Fruit fly (Drosophila melanogaster): ENCODE data around the gene Wnt4.

The Wnt4 gene

dm6 chr2L:7261989-7262388, 15.0 kb downstream of the Wnt4 start (continued):
- peak; percentile 79 for TF ChIP-seq CG2712 (tag; optimal IDR thresholded peaks at IDR 0.05)
- TF ChIP-seq CG8281 (tag; optimal IDR thresholded peaks at IDR 0.05) = no peak
- TF ChIP-seq sc (optimal IDR thresholded peaks at IDR 0.05) = no peak
- peak; percentile 52 for TF ChIP-seq sc (GFP tag; optimal IDR thresholded peaks at IDR 0.05)
- no peak for TF ChIP-seq GATAe (GFP tag; conservative IDR thresholded peaks at IDR 0.05)
- TF ChIP-seq stc (GFP tag; IDR thresholded peaks at IDR 0.05) = no peak
- no peak for TF ChIP-seq Dip2 (GFP tag; IDR thresholded peaks at IDR 0.05)
- TF ChIP-seq CG32532 (GFP tag; IDR thresholded peaks at IDR 0.05) = 0 out of 2 replicates have a peak, but pooled peaks have one; percentile 6
- TF ChIP-seq fd3F (GFP tag; optimal IDR thresholded peaks at IDR 0.05) = no peak
- TF ChIP-seq shn (GFP tag; optimal IDR thresholded peaks at IDR 0.05) = no peak
- no peak for TF ChIP-seq vnd (GFP tag; IDR thresholded peaks at IDR 0.05; ENCODE audit: partially characterized antibody)
- no peak for TF ChIP-seq CG30020 (tag; optimal IDR thresholded peaks at IDR 0.05)
- no peak for TF ChIP-seq caup (GFP tag; optimal IDR thresholded peaks at IDR 0.05; ENCODE audit: severe bottlenecking)
- TF ChIP-seq Dref (GFP tag; IDR thresholded peaks at IDR 0.05) = no peak
- peak; percentile 41; the same call in 2 of the 3 replicates for TF ChIP-seq CG34422 (GFP tag; IDR thresholded peaks at IDR 0.05)
- peak; percentile 65 for TF ChIP-seq Xbp1 (GFP tag; optimal IDR thresholded peaks at IDR 0.05)
- TF ChIP-seq yki (optimal IDR thresholded peaks at IDR 0.05) = no peak
- 0 out of 2 replicates have a peak, but pooled peaks have one; percentile 18 for TF ChIP-seq CG5953 (GFP tag; IDR thresholded peaks at IDR 0.05)
- TF ChIP-seq MESR4 (GFP tag; optimal IDR thresholded peaks at IDR 0.05) = no peak
- no peak for TF ChIP-seq CG13123 (GFP tag; optimal IDR thresholded peaks at IDR 0.05)
- TF ChIP-seq CG13287 (GFP tag; IDR thresholded peaks at IDR 0.05; ENCODE audit: partially characterized antibody) = no peak
- no peak for TF ChIP-seq zf30C (GFP tag; optimal IDR thresholded peaks at IDR 0.05)
- peak; percentile 44 for TF ChIP-seq CG10209 (GFP tag; optimal IDR thresholded peaks at IDR 0.05)
- TF ChIP-seq kni (GFP tag; optimal IDR thresholded peaks at IDR 0.05) = no peak
- TF ChIP-seq CG17328 (GFP tag; IDR thresholded peaks at IDR 0.05) = peak; percentile 73
- TF ChIP-seq twi (tag; optimal IDR thresholded peaks at IDR 0.05) = peak; percentile 20
- no peak for TF ChIP-seq CG13624 (GFP tag; optimal IDR thresholded peaks at IDR 0.05)
- TF ChIP-seq YL-1 (GFP tag; optimal IDR thresholded peaks at IDR 0.05) = no peak
- no peak for TF ChIP-seq CG10431 (GFP tag; optimal IDR thresholded peaks at IDR 0.05)
- peak; percentile 54 for TF ChIP-seq CG10267 (tag; optimal IDR thresholded peaks at IDR 0.05)
- peak; percentile 55; the same call in 1 of the 2 replicates for TF ChIP-seq CG6689 (GFP tag; IDR thresholded peaks at IDR 0.05)
- peak; percentile 29 for TF ChIP-seq CG12769 (tag; optimal IDR thresholded peaks at IDR 0.05)
- peak; percentile 11 for TF ChIP-seq CG1602 (GFP tag; optimal IDR thresholded peaks at IDR 0.05)
- peak; percentile 73 for TF ChIP-seq zfh1 (GFP tag; IDR thresholded peaks at IDR 0.05)
- TF ChIP-seq wdn (GFP tag; IDR thresholded peaks at IDR 0.05) = no peak
- no peak for TF ChIP-seq CG9932 (GFP tag; IDR thresholded peaks at IDR 0.05)
- TF ChIP-seq usp (GFP tag; optimal IDR thresholded peaks at IDR 0.05) = no peak
- TF ChIP-seq jigr1 (GFP tag; IDR thresholded peaks at IDR 0.05) = no peak
- TF ChIP-seq MBD-R2 (GFP tag; IDR thresholded peaks at IDR 0.05) = no peak
- no peak for TF ChIP-seq Bgb (GFP tag; IDR thresholded peaks at IDR 0.05; ENCODE audit: partially characterized antibody)
- TF ChIP-seq Optix (GFP tag; IDR thresholded peaks at IDR 0.05) = peak; percentile 39; the same call in 1 of the 3 replicates
- no peak for TF ChIP-seq CG9817 (tag; optimal IDR thresholded peaks at IDR 0.05)
- TF ChIP-seq cg (GFP tag; optimal IDR thresholded peaks at IDR 0.05) = no peak
- TF ChIP-seq repo (GFP tag; optimal IDR thresholded peaks at IDR 0.05) = no peak
- no peak for TF ChIP-seq CG8944 (GFP tag; optimal IDR thresholded peaks at IDR 0.05)
- TF ChIP-seq H2.0 (GFP tag; IDR thresholded peaks at IDR 0.05) = no peak
- TF ChIP-seq vfl (GFP tag; optimal IDR thresholded peaks at IDR 0.05) = no peak
- no peak for TF ChIP-seq toy (GFP tag; IDR thresholded peaks at IDR 0.05)
- TF ChIP-seq dati (GFP tag; IDR thresholded peaks at IDR 0.05) = no peak
- TF ChIP-seq CG18262 (tag; optimal IDR thresholded peaks at IDR 0.05) = peak; percentile 79
- TF ChIP-seq CG2678 (tag; optimal IDR thresholded peaks at IDR 0.05) = peak; percentile 62
- peak; percentile 84 for TF ChIP-seq Xrp1 (GFP tag; IDR thresholded peaks at IDR 0.05)

All from whole organism, embryonic.